Fruit fly (Drosophila melanogaster) whole organism, prepupa: ENCODE results near the gene wg.

Experiments
- CG9139 ChIP-seq: fragments of 200-800 bp; sonication (Bioruptor generic); optimal IDR thresholded peaks from 3 replicates; lab custom pipeline; 2017; ENCODE audit warnings: missing biosample characterization, mild to moderate bottlenecking, missing genetic modification characterization
- Sox15 ChIP-seq: fragments of 200-800 bp; sonication (Bioruptor generic); optimal IDR thresholded peaks from 3 replicates; lab custom pipeline; 2016; ENCODE audit warnings: missing biosample characterization, missing genetic modification characterization
- dac ChIP-seq: fragments of 200-800 bp; sonication (Bioruptor generic); optimal IDR thresholded peaks from 2 replicates; lab custom pipeline; 2017; ENCODE audit warnings: missing biosample characterization, mild to moderate bottlenecking, missing genetic modification characterization
- fd59A ChIP-seq: fragments of 200-800 bp; sonication (Bioruptor generic); optimal IDR thresholded peaks from 2 replicates; lab custom pipeline; 2017; ENCODE audit warnings: missing biosample characterization, mild to moderate bottlenecking, missing genetic modification characterization, missing genetic modification reagents

DNA sequence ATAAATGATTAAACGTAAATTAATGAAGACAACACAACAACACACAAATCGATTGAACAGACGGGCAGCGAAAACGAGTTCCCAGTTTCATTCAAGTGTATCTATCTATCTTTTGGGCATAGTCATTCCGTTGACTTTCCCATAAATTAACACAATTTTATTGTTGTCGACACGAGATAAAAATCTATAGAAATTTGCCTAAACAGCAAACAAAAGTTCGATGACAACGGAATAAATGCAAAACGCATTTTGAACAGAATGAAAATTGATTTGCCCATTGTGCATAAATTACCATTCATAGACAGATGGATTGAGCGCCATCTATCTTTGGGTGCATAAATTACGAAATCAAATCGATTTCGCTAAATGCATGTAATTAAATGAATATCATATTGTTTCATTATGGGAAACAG is 45.8 kb downstream of the wg start:
- no peak for TF ChIP-seq fd59A (GFP tag; lab: Kevin White, UChicago)
- no peak for TF ChIP-seq CG9139 (GFP tag; lab: Kevin White, UChicago)
- no peak for TF ChIP-seq dac (GFP tag; lab: Kevin White, UChicago)
- TF ChIP-seq Sox15 (GFP tag; lab: Kevin White, UChicago) = no peak
